Worm (Caenorhabditis elegans): ENCODE results near the gene Y58A7A.3.

The Y58A7A.3 gene

ce11 chrV:5080853-5081338 is at the start of gene Y58A7A.3:
Gene Y58A7A.3 (minus strand): TSS chrV:5080903.
- TF ChIP-seq him-1 (tag; optimal IDR thresholded peaks at IDR 0.05) (no peak), W03F9.2 (tag; optimal IDR thresholded peaks at IDR 0.05) (peak; percentile 68)

- TF ChIP-seq dao-5 (tag; optimal IDR thresholded peaks at IDR 0.05) (no peak), him-1 (tag; optimal IDR thresholded peaks at IDR 0.05) (no peak), W03F9.2 (tag; optimal IDR thresholded peaks at IDR 0.05) (no peak)
Observed at ce11 chrV:5130018-5130417, 49.3 kb upstream of the Y58A7A.3 start, which contains the start of gene F14F9.8. Gene F14F9.8 (plus strand): TSS chrV:5130318.

- TF ChIP-seq dao-5 (tag; optimal IDR thresholded peaks at IDR 0.05) (no peak), W03F9.2 (tag; optimal IDR thresholded peaks at IDR 0.05) (no peak), him-1 (tag; optimal IDR thresholded peaks at IDR 0.05) (no peak)
Observed at ce11 chrV:5126793-5127192, 46.1 kb upstream of the Y58A7A.3 start, which contains the start of gene F14F9.5. Gene F14F9.5 (plus strand): TSS chrV:5127093.

- TF ChIP-seq him-1 (tag; optimal IDR thresholded peaks at IDR 0.05) = no peak
- no peak for TF ChIP-seq W03F9.2 (tag; optimal IDR thresholded peaks at IDR 0.05)
- no peak for TF ChIP-seq dao-5 (tag; optimal IDR thresholded peaks at IDR 0.05)
Observed at ce11 chrV:5119679-5120078, 39.0 kb upstream of the Y58A7A.3 start, which contains the start of gene sid-1. Gene sid-1 (plus strand): TSS chrV:5119970.

- TF ChIP-seq dao-5 (tag; optimal IDR thresholded peaks at IDR 0.05) = no peak
- no peak for TF ChIP-seq W03F9.2 (tag; optimal IDR thresholded peaks at IDR 0.05)
- TF ChIP-seq him-1 (tag; optimal IDR thresholded peaks at IDR 0.05) = no peak
Observed at ce11 chrV:5119109-5119508, 38.4 kb upstream of the Y58A7A.3 start, which contains the start of gene C04F5.9. Gene C04F5.9 (minus strand): TSS chrV:5119209.

- TF ChIP-seq him-1 (tag; optimal IDR thresholded peaks at IDR 0.05) (no peak), W03F9.2 (tag; optimal IDR thresholded peaks at IDR 0.05) (no peak), dao-5 (tag; optimal IDR thresholded peaks at IDR 0.05) (no peak)
Observed at ce11 chrV:5113654-5114053, 33.0 kb upstream of the Y58A7A.3 start, which contains the start of gene C04F5.8. Gene C04F5.8 (minus strand): TSS chrV:5113754.

ce11 chrV:5110684-5111083 is 30.0 kb upstream of the Y58A7A.3 start, which contains the start of gene ugt-63:
Gene ugt-63 (minus strand): TSS chrV:5110772.
- TF ChIP-seq dao-5 (tag; optimal IDR thresholded peaks at IDR 0.05) (no peak), W03F9.2 (tag; optimal IDR thresholded peaks at IDR 0.05) (no peak), him-1 (tag; optimal IDR thresholded peaks at IDR 0.05) (no peak)

ce11 chrV:5107816-5108215 is 27.1 kb upstream of the Y58A7A.3 start, which contains the start of gene srab-3:
Gene srab-3 (minus strand): TSS chrV:5107916.
- TF ChIP-seq W03F9.2 (tag; optimal IDR thresholded peaks at IDR 0.05) (no peak), dao-5 (tag; optimal IDR thresholded peaks at IDR 0.05) (no peak), him-1 (tag; optimal IDR thresholded peaks at IDR 0.05) (no peak)

ce11 chrV:5104934-5105333 is 24.2 kb upstream of the Y58A7A.3 start, which contains the start of gene srab-2:
Gene srab-2 (minus strand): TSS chrV:5105034.
- TF ChIP-seq W03F9.2 (tag; optimal IDR thresholded peaks at IDR 0.05) (no peak), dao-5 (tag; optimal IDR thresholded peaks at IDR 0.05) (no peak), him-1 (tag; optimal IDR thresholded peaks at IDR 0.05) (no peak)

- TF ChIP-seq dao-5 (tag; optimal IDR thresholded peaks at IDR 0.05) (no peak), him-1 (tag; optimal IDR thresholded peaks at IDR 0.05) (no peak), W03F9.2 (tag; optimal IDR thresholded peaks at IDR 0.05) (no peak)
Observed at ce11 chrV:5102017-5102416, 21.3 kb upstream of the Y58A7A.3 start, which contains the start of gene srab-1. Gene srab-1 (minus strand): TSS chrV:5102117.

ce11 chrV:5098925-5099324 is 18.2 kb upstream of the Y58A7A.3 start, which contains the start of gene unc-46:
Gene unc-46 (minus strand): TSS chrV:5099025.
- no peak for TF ChIP-seq W03F9.2 (tag; optimal IDR thresholded peaks at IDR 0.05)

- no peak for TF ChIP-seq him-1 (tag; optimal IDR thresholded peaks at IDR 0.05)
- TF ChIP-seq W03F9.2 (tag; optimal IDR thresholded peaks at IDR 0.05) = no peak
- TF ChIP-seq dao-5 (tag; optimal IDR thresholded peaks at IDR 0.05) = no peak
Observed at ce11 chrV:5097035-5097434, 16.3 kb upstream of the Y58A7A.3 start, which contains the start of gene C04F5.2. Gene C04F5.2 (minus strand): TSS chrV:5097135.

ce11 chrV:5090386-5090785 is 9.7 kb upstream of the Y58A7A.3 start:
- TF ChIP-seq W03F9.2 (tag; optimal IDR thresholded peaks at IDR 0.05) (no peak), him-1 (tag; optimal IDR thresholded peaks at IDR 0.05) (no peak), dao-5 (tag; optimal IDR thresholded peaks at IDR 0.05) (no peak)

- TF ChIP-seq dao-5 (tag; optimal IDR thresholded peaks at IDR 0.05) = no peak
- TF ChIP-seq W03F9.2 (tag; optimal IDR thresholded peaks at IDR 0.05) = no peak
Observed at ce11 chrV:5089497-5090134, 8.9 kb upstream of the Y58A7A.3 start, which contains the start of gene glb-32. Gene glb-32 (minus strand): TSS chrV:5089547.
